Fruit fly (Drosophila melanogaster) whole organism, embryonic: Measurements from ENCODE around the gene CG15728.

ENCODE experiments used
- B-H2 ChIP-seq: fragments of 200-800 bp; sonication (Bioruptor generic); optimal IDR thresholded peaks from 2 replicates; lab custom pipeline; 2018; ENCODE audit warnings: missing biosample characterization, mild to moderate bottlenecking, missing genetic modification characterization
- Bdp1 ChIP-seq: fragments of 200-800 bp; sonication (Bioruptor generic); optimal IDR thresholded peaks from 3 replicates; lab custom pipeline; 2016; ENCODE audit warnings: missing biosample characterization, missing genetic modification characterization
- Bgb ChIP-seq: fragments of 200-800 bp; sonication (Bioruptor generic); IDR thresholded peaks from 2 replicates; pipeline ENCODE4 v1.3.6; 2022; ENCODE audit warnings: missing biosample characterization, missing genetic modification characterization; ENCODE audit not compliant: partially characterized antibody
- CG10274 ChIP-seq: fragments of 200-800 bp; sonication (Bioruptor generic); optimal IDR thresholded peaks from 3 replicates; lab custom pipeline; 2017; ENCODE audit warnings: missing biosample characterization, mild to moderate bottlenecking, missing genetic modification characterization
- CG10654 ChIP-seq: fragments of 200-800 bp; sonication (Bioruptor generic); optimal IDR thresholded peaks from 2 replicates; lab custom pipeline; 2016; ENCODE audit warnings: missing biosample characterization, missing genetic modification characterization
- CG10979 ChIP-seq: fragments of 200-800 bp; sonication (Bioruptor generic); optimal IDR thresholded peaks from 2 replicates; lab custom pipeline; 2018; ENCODE audit warnings: missing biosample characterization, mild to moderate bottlenecking, missing genetic modification characterization, moderate library complexity
- CG11093 ChIP-seq: fragments of 200-800 bp; sonication (Bioruptor generic); IDR thresholded peaks from 3 replicates; pipeline ENCODE4 v1.3.6; 2022; ENCODE audit warnings: missing biosample characterization, missing genetic modification characterization
- CG14050 ChIP-seq: fragments of 200-800 bp; sonication (Bioruptor generic); IDR thresholded peaks from 3 replicates; pipeline ENCODE4 v1.3.6; 2022; ENCODE audit warnings: missing biosample characterization, missing genetic modification characterization
- CG16863 ChIP-seq: fragments of 200-800 bp; sonication (Bioruptor generic); optimal IDR thresholded peaks from 3 replicates; lab custom pipeline; 2016; ENCODE audit warnings: missing biosample characterization, missing genetic modification characterization
- CG17385 ChIP-seq: fragments of 200-800 bp; sonication (Bioruptor generic); optimal IDR thresholded peaks from 3 replicates; lab custom pipeline; 2018; ENCODE audit warnings: missing biosample characterization, mild to moderate bottlenecking, missing genetic modification characterization
- CG2678 ChIP-seq: fragments of 200-800 bp; sonication (Bioruptor generic); optimal IDR thresholded peaks from 3 replicates; lab custom pipeline; 2019; ENCODE audit warnings: missing biosample characterization, mild to moderate bottlenecking, missing genetic modification characterization, moderate library complexity
- CG2889 ChIP-seq: fragments of 200-800 bp; sonication (Bioruptor generic); IDR thresholded peaks from 3 replicates; pipeline ENCODE4 v1.3.6; 2022; ENCODE audit warnings: missing biosample characterization, missing genetic modification characterization
- CG32772 ChIP-seq: fragments of 200-800 bp; sonication (Bioruptor generic); IDR thresholded peaks from 2 replicates; pipeline ENCODE4 v1.3.6; 2022; ENCODE audit warnings: missing biosample characterization, missing genetic modification characterization
- CG4360 ChIP-seq: fragments of 200-800 bp; sonication (Bioruptor generic); IDR thresholded peaks from 2 replicates; pipeline ENCODE4 v1.3.6; 2022; ENCODE audit warnings: missing biosample characterization, missing genetic modification characterization
- CG4404 ChIP-seq: fragments of 200-800 bp; sonication (Bioruptor generic); IDR thresholded peaks from 2 replicates; pipeline ENCODE4 v1.3.6; 2022; ENCODE audit warnings: missing biosample characterization, missing genetic modification characterization
- CG4617 ChIP-seq: fragments of 200-800 bp; sonication (Bioruptor generic); optimal IDR thresholded peaks from 3 replicates; lab custom pipeline; 2016; ENCODE audit warnings: missing biosample characterization, missing genetic modification characterization, borderline replicate concordance
- CG7786 ChIP-seq: fragments of 200-800 bp; sonication (Bioruptor generic); optimal IDR thresholded peaks from 2 replicates; lab custom pipeline; 2016; ENCODE audit warnings: missing biosample characterization, missing genetic modification characterization
- CG8089 ChIP-seq: fragments of 200-800 bp; sonication (Bioruptor generic); optimal IDR thresholded peaks from 3 replicates; lab custom pipeline; 2016; ENCODE audit warnings: missing biosample characterization, missing genetic modification characterization
- CG8944 ChIP-seq: fragments of 200-800 bp; sonication (Bioruptor generic); optimal IDR thresholded peaks from 3 replicates; lab custom pipeline; 2016; ENCODE audit warnings: missing biosample characterization, missing genetic modification characterization
- CG9797 ChIP-seq: fragments of 200-800 bp; sonication (Bioruptor generic); optimal IDR thresholded peaks from 3 replicates; lab custom pipeline; 2018; ENCODE audit warnings: missing biosample characterization, mild to moderate bottlenecking, missing genetic modification characterization
- Camta ChIP-seq: fragments of 200-800 bp; sonication (Bioruptor generic); optimal IDR thresholded peaks from 2 replicates; lab custom pipeline; 2016; ENCODE audit warnings: missing biosample characterization, missing genetic modification characterization
- D19A ChIP-seq: fragments of 200-800 bp; optimal IDR thresholded peaks from 3 replicates; lab custom pipeline; 2019; ENCODE audit warnings: missing biosample characterization, mild to moderate bottlenecking, missing genetic modification characterization, moderate library complexity
- Dek ChIP-seq: fragments of 200-800 bp; sonication (Bioruptor generic); optimal IDR thresholded peaks from 3 replicates; lab custom pipeline; 2019; ENCODE audit warnings: missing biosample characterization, mild to moderate bottlenecking, missing genetic modification characterization, moderate library complexity
- Dfd ChIP-seq, 2 experiments: fragments of >200 bp; optimal IDR thresholded peaks; 2 replicates each; lab custom pipeline; 2017; ENCODE audit warnings: missing biosample characterization in 2 of 2, missing genetic modification characterization in 2 of 2
- Doc2 ChIP-seq: fragments of 200-800 bp; sonication (Bioruptor generic); IDR thresholded peaks from 2 replicates; pipeline ENCODE4 v1.3.6; 2022; ENCODE audit warnings: missing biosample characterization, missing genetic modification characterization
- Ets97D ChIP-seq: fragments of 200-800 bp; sonication (Bioruptor generic); optimal IDR thresholded peaks from 3 replicates; lab custom pipeline; 2016; ENCODE audit warnings: missing biosample characterization, missing genetic modification characterization
- Fer2 ChIP-seq: fragments of 200-800 bp; sonication (Bioruptor generic); optimal IDR thresholded peaks from 2 replicates; lab custom pipeline; 2018; ENCODE audit warnings: missing biosample characterization, mild to moderate bottlenecking, missing genetic modification characterization, moderate library complexity
- GATAe ChIP-seq: fragments of 200-800 bp; sonication (Bioruptor generic); conservative IDR thresholded peaks from 2 replicates; pipeline ENCODE4 v1.3.6; 2022; ENCODE audit warnings: missing biosample characterization, missing genetic modification characterization
- H15 ChIP-seq: fragments of 200-800 bp; sonication (Bioruptor generic); IDR thresholded peaks from 3 replicates; pipeline ENCODE4 v1.3.6; 2022; ENCODE audit warnings: missing biosample characterization, missing genetic modification characterization
- HLH4C ChIP-seq: fragments of 200-800 bp; sonication (Bioruptor generic); IDR thresholded peaks from 3 replicates; pipeline ENCODE4 v1.3.6; 2022; ENCODE audit warnings: missing biosample characterization, missing genetic modification characterization; ENCODE audit not compliant: partially characterized antibody
- Mes4 ChIP-seq: fragments of 200-800 bp; sonication (Bioruptor generic); optimal IDR thresholded peaks from 2 replicates; lab custom pipeline; 2016; ENCODE audit warnings: missing biosample characterization, missing genetic modification characterization
- Mrtf ChIP-seq: fragments of 200-800 bp; sonication (Bioruptor generic); IDR thresholded peaks from 3 replicates; pipeline ENCODE4 v1.3.6; 2022; ENCODE audit warnings: missing biosample characterization, missing genetic modification characterization
- Myb ChIP-seq: fragments of 200-800 bp; sonication (Bioruptor generic); optimal IDR thresholded peaks from 2 replicates; lab custom pipeline; 2016; ENCODE audit warnings: missing biosample characterization, missing genetic modification characterization
- NK7.1 ChIP-seq: fragments of 200-800 bp; sonication (Bioruptor generic); optimal IDR thresholded peaks from 3 replicates; lab custom pipeline; 2016; ENCODE audit warnings: missing biosample characterization, missing genetic modification characterization
- Nf-YA ChIP-seq: fragments of 200-800 bp; sonication (Bioruptor generic); IDR thresholded peaks from 2 replicates; pipeline ENCODE4 v1.3.6; 2022; ENCODE audit warnings: missing biosample characterization, missing genetic modification characterization
- Sry-δ ChIP-seq: fragments of 200-800 bp; sonication (Bioruptor generic); optimal IDR thresholded peaks from 2 replicates; lab custom pipeline; 2016; ENCODE audit warnings: missing biosample characterization, missing genetic modification characterization
- abd-A ChIP-seq: fragments of 200-800 bp; sonication (Bioruptor generic); optimal IDR thresholded peaks from 3 replicates; lab custom pipeline; 2019; ENCODE audit warnings: missing biosample characterization, mild to moderate bottlenecking, missing genetic modification characterization, moderate library complexity
- crc ChIP-seq: fragments of 200-800 bp; sonication (Bioruptor generic); optimal IDR thresholded peaks from 2 replicates; lab custom pipeline; 2016; ENCODE audit warnings: missing biosample characterization, missing genetic modification characterization
- dan ChIP-seq: fragments of 200-800 bp; sonication (Bioruptor generic); IDR thresholded peaks from 2 replicates; pipeline ENCODE4 v1.3.6; 2022; ENCODE audit warnings: missing biosample characterization, missing genetic modification characterization
- emc ChIP-seq: fragments of 200-800 bp; sonication (Bioruptor generic); optimal IDR thresholded peaks from 2 replicates; lab custom pipeline; 2016; ENCODE audit warnings: missing biosample characterization, missing genetic modification characterization
- ems ChIP-seq: fragments of 200-800 bp; sonication (Bioruptor generic); optimal IDR thresholded peaks from 3 replicates; lab custom pipeline; 2016; ENCODE audit warnings: missing biosample characterization, missing genetic modification characterization
- eve ChIP-seq, 2 experiments: fragments of >200 bp; optimal IDR thresholded peaks; 2 replicates each; lab custom pipeline; 2017; ENCODE audit warnings: missing biosample characterization in 2 of 2, missing genetic modification characterization in 2 of 2
- ftz-f1 ChIP-seq: fragments of 200-800 bp; sonication (Bioruptor generic); optimal IDR thresholded peaks from 2 replicates; lab custom pipeline; 2016; ENCODE audit warnings: missing biosample characterization, missing genetic modification characterization
- gcm2 ChIP-seq: fragments of 200-800 bp; sonication (Bioruptor generic); optimal IDR thresholded peaks from 2 replicates; lab custom pipeline; 2016; ENCODE audit warnings: missing biosample characterization, missing genetic modification characterization
- gt ChIP-seq: fragments of 200-800 bp; sonication (Bioruptor generic); IDR thresholded peaks from 2 replicates; pipeline ENCODE4 v1.3.6; 2022; ENCODE audit warnings: missing biosample characterization, missing genetic modification characterization
- phol ChIP-seq: fragments of 200-800 bp; sonication (Bioruptor generic); optimal IDR thresholded peaks from 3 replicates; lab custom pipeline; 2018; ENCODE audit warnings: missing biosample characterization, mild to moderate bottlenecking, missing genetic modification characterization, moderate library complexity
- sens ChIP-seq: fragments of 200-800 bp; sonication (Bioruptor generic); peaks from one replicate; lab custom pipeline; 2016; ENCODE audit warnings: missing biosample characterization, missing genetic modification characterization
- sna ChIP-seq: fragments of 200-800 bp; sonication (Bioruptor generic); IDR thresholded peaks from 2 replicates; pipeline ENCODE4 v1.3.6; 2022; ENCODE audit warnings: missing biosample characterization, missing genetic modification characterization; ENCODE audit not compliant: partially characterized antibody
- ttk ChIP-seq: fragments of 200-800 bp; sonication (Bioruptor generic); IDR thresholded peaks from 2 replicates; pipeline ENCODE4 v2.1.2; 2022; ENCODE audit warnings: missing biosample characterization, missing genetic modification characterization
- vfl ChIP-seq: fragments of 200-800 bp; sonication (Bioruptor generic); optimal IDR thresholded peaks from 2 replicates; lab custom pipeline; 2016; ENCODE audit warnings: missing biosample characterization, missing genetic modification characterization
- vnd ChIP-seq: fragments of 200-800 bp; sonication (Bioruptor generic); IDR thresholded peaks from 3 replicates; pipeline ENCODE4 v1.3.6; 2022; ENCODE audit warnings: missing biosample characterization, missing genetic modification characterization; ENCODE audit not compliant: partially characterized antibody
- yki ChIP-seq: fragments of >200 bp; optimal IDR thresholded peaks from 3 replicates; lab custom pipeline; 2018

CG15728 gene

dm6 chrX:12666471-12666884 lies 42.4 kb downstream of the CG15728 start (continued):
- TF ChIP-seq CG10979 (tag; lab: Kevin White, UChicago) (peak; percentile 98), phol (tag; lab: Kevin White, UChicago) (peak; percentile 96), CG4360 (peak; percentile 61), H15 (GFP tag; lab: Robert Waterston, UW) (peak; percentile 90), dan (GFP tag; lab: Robert Waterston, UW) (peak; percentile 79; the same call in 1 of the 2 replicates), GATAe (GFP tag; lab: Robert Waterston, UW) (peak; percentile 96), ttk (GFP tag; lab: Robert Waterston, UW) (peak; percentile 96), CG32772 (GFP tag; lab: Robert Waterston, UW) (peak; percentile 95), CG4404 (GFP tag; lab: Robert Waterston, UW) (peak; percentile 96), Camta (GFP tag; lab: Kevin White, UChicago) (peak; percentile 86), NK7.1 (GFP tag; lab: Kevin White, UChicago) (peak; percentile 74), CG11093 (GFP tag; lab: Robert Waterston, UW) (peak; percentile 90), emc (peak; percentile 76), CG7786 (GFP tag; lab: Kevin White, UChicago) (peak; percentile 84), CG10274 (GFP tag; lab: Kevin White, UChicago) (peak; percentile 75), CG2678 (tag; lab: Kevin White, UChicago) (peak; percentile 98), Bdp1 (GFP tag; lab: Kevin White, UChicago) (peak; percentile 70), sens (GFP tag; lab: Kevin White, UChicago) (peak; percentile 97), CG4617 (GFP tag; lab: Kevin White, UChicago) (peak; percentile 87), gt (GFP tag; lab: Robert Waterston, UW) (peak; percentile 89), ems (GFP tag; lab: Kevin White, UChicago) (peak; percentile 86), Mes4 (peak; percentile 77), HLH4C (GFP tag; lab: Robert Waterston, UW) (no peak), Bgb (no peak), Myb (peak; percentile 60), Dfd (GFP tag; optimal IDR thresholded peaks at IDR 0.05; lab: Kevin White, UChicago) (no peak), Dek (tag; lab: Kevin White, UChicago) (peak; percentile 96), yki (lab: Kevin White, UChicago) (no peak), Doc2 (no peak), CG9797 (peak; percentile 21), eve (GFP tag; optimal IDR thresholded peaks at IDR 0.05; lab: Kevin White, UChicago) (peak in 1 of 2 experiments; percentile 71), CG8089 (peak; percentile 66), crc (GFP tag; lab: Kevin White, UChicago) (peak; percentile 62), CG2889 (GFP tag; lab: Robert Waterston, UW) (peak; percentile 89), ftz-f1 (no peak), CG10654 (GFP tag; lab: Kevin White, UChicago) (peak; percentile 95), CG8944 (GFP tag; lab: Kevin White, UChicago) (peak; percentile 56), gcm2 (peak; percentile 38), Mrtf (peak; percentile 93), CG14050 (GFP tag; lab: Robert Waterston, UW) (peak; percentile 89), vnd (GFP tag; lab: Robert Waterston, UW) (no peak), CG17385 (GFP tag; lab: Kevin White, UChicago) (peak; percentile 97), vfl (peak; percentile 68), abd-A (tag; lab: Kevin White, UChicago) (peak; percentile 76), CG16863 (GFP tag; lab: Kevin White, UChicago) (peak; percentile 76), sna (no peak), Sry-δ (GFP tag; lab: Kevin White, UChicago) (peak; percentile 44), B-H2 (GFP tag; lab: Kevin White, UChicago) (peak; percentile 97), Nf-YA (peak; percentile 94), Ets97D (GFP tag; lab: Kevin White, UChicago) (peak; percentile 64), D19A (tag; lab: Kevin White, UChicago) (peak; percentile 97), Fer2 (tag; lab: Kevin White, UChicago) (peak; percentile 96)
